Worm (Caenorhabditis elegans) whole organism, mixed stage, embryonic: ENCODE data around the gene irld-19.

Experiments used
- M03D4.4 ChIP-seq: sonication (generic microtip); optimal IDR thresholded peaks from 2 replicates; lab custom pipeline; 2017; ENCODE audit warnings: mild to moderate bottlenecking, missing genetic modification characterization, missing compliant biosample characterization
- bed-3 ChIP-seq: fragments of 200-800 bp; sonication (Bioruptor generic); optimal IDR thresholded peaks from 3 replicates; lab custom pipeline; 2018; ENCODE audit warnings: mild to moderate bottlenecking, missing genetic modification characterization, moderate library complexity, missing compliant biosample characterization
- blmp-1 ChIP-seq: fragments of 150-350 bp; optimal IDR thresholded peaks from 2 replicates; lab custom pipeline; 2014; ENCODE audit warnings: missing biosample characterization, missing genetic modification characterization
- ceh-39 ChIP-seq: fragments of 150-350 bp; optimal IDR thresholded peaks from 2 replicates; lab custom pipeline; 2014; ENCODE audit warnings: missing biosample characterization, missing genetic modification characterization
- ceh-43 ChIP-seq: fragments of 200-800 bp; sonication (Bioruptor generic); optimal IDR thresholded peaks from 2 replicates; lab custom pipeline; 2018; ENCODE audit warnings: mild to moderate bottlenecking, missing genetic modification characterization, moderate library complexity, missing compliant biosample characterization
- ceh-83 ChIP-seq: fragments of 200-800 bp; sonication (Bioruptor generic); optimal IDR thresholded peaks from 2 replicates; lab custom pipeline; 2018; ENCODE audit warnings: mild to moderate bottlenecking, missing genetic modification characterization, missing compliant biosample characterization
- ces-1 ChIP-seq: fragments of 150-350 bp; optimal IDR thresholded peaks from 2 replicates; lab custom pipeline; 2014; ENCODE audit warnings: missing biosample characterization, missing genetic modification reagents, missing genetic modification characterization
- cnd-1 ChIP-seq: fragments of 200-800 bp; sonication (Bioruptor generic); optimal IDR thresholded peaks from 2 replicates; lab custom pipeline; 2018; ENCODE audit warnings: mild to moderate bottlenecking, missing genetic modification characterization, missing compliant biosample characterization
- drap-1 ChIP-seq: fragments of 200-800 bp; sonication (Bioruptor generic); optimal IDR thresholded peaks from 3 replicates; lab custom pipeline; 2018; ENCODE audit warnings: mild to moderate bottlenecking, missing genetic modification characterization, missing compliant biosample characterization
- elt-1 ChIP-seq: sonication (generic microtip); optimal IDR thresholded peaks from 2 replicates; lab custom pipeline; 2017; ENCODE audit warnings: missing genetic modification characterization, mild to moderate bottlenecking, missing compliant biosample characterization, antibody characterized with exemption, moderate library complexity, borderline replicate concordance; ENCODE audit not compliant: insufficient read depth
- elt-3 ChIP-seq: fragments of 150-350 bp; optimal IDR thresholded peaks from 2 replicates; lab custom pipeline; 2014; ENCODE audit warnings: missing biosample characterization, missing genetic modification characterization
- flh-1 ChIP-seq: fragments of 200-800 bp; sonication (Bioruptor generic); optimal IDR thresholded peaks from 2 replicates; lab custom pipeline; 2018; ENCODE audit warnings: mild to moderate bottlenecking, missing genetic modification characterization, moderate library complexity, missing compliant biosample characterization
- ham-2 ChIP-seq: fragments of 200-800 bp; sonication (Bioruptor generic); optimal IDR thresholded peaks from 2 replicates; lab custom pipeline; 2018; ENCODE audit warnings: mild to moderate bottlenecking, missing genetic modification characterization, missing compliant biosample characterization
- hlh-1 ChIP-seq: fragments of 150-350 bp; optimal IDR thresholded peaks from 2 replicates; lab custom pipeline; 2014; ENCODE audit warnings: missing biosample characterization, missing genetic modification reagents, missing genetic modification characterization
- lin-13 ChIP-seq: fragments of 150-350 bp; optimal IDR thresholded peaks from 2 replicates; lab custom pipeline; 2014; ENCODE audit warnings: missing biosample characterization, missing genetic modification characterization
- lin-32 ChIP-seq: fragments of 200-800 bp; sonication (Bioruptor generic); optimal IDR thresholded peaks from 2 replicates; lab custom pipeline; 2018; ENCODE audit warnings: mild to moderate bottlenecking, missing genetic modification characterization, missing compliant biosample characterization
- lsy-2 ChIP-seq: fragments of 150-350 bp; optimal IDR thresholded peaks from 2 replicates; lab custom pipeline; 2014; ENCODE audit warnings: missing biosample characterization, missing genetic modification characterization
- mab-5 ChIP-seq: fragments of 150-350 bp; optimal IDR thresholded peaks from 2 replicates; lab custom pipeline; 2014; ENCODE audit warnings: missing biosample characterization, missing genetic modification characterization
- mep-1 ChIP-seq: fragments of 150-350 bp; optimal IDR thresholded peaks from 2 replicates; lab custom pipeline; 2017; ENCODE audit warnings: missing biosample characterization, missing genetic modification reagents, missing genetic modification characterization, inconsistent platforms
- mls-2 ChIP-seq: sonication (generic microtip); optimal IDR thresholded peaks from 2 replicates; lab custom pipeline; 2016; ENCODE audit warnings: mild to moderate bottlenecking, missing genetic modification characterization, moderate library complexity, missing compliant biosample characterization
- nhr-12 ChIP-seq: fragments of 150-350 bp; optimal IDR thresholded peaks from 2 replicates; lab custom pipeline; 2014; ENCODE audit warnings: missing biosample characterization, missing genetic modification characterization
- nhr-237 ChIP-seq: fragments of 150-350 bp; optimal IDR thresholded peaks from 2 replicates; lab custom pipeline; 2014; ENCODE audit warnings: missing biosample characterization, missing genetic modification characterization
- nhr-28 ChIP-seq: fragments of 150-350 bp; optimal IDR thresholded peaks from 2 replicates; lab custom pipeline; 2014; ENCODE audit warnings: missing biosample characterization, missing genetic modification characterization
- pha-4 ChIP-seq: fragments of 150-350 bp; optimal IDR thresholded peaks from 2 replicates; lab custom pipeline; 2018; ENCODE audit warnings: missing biosample characterization, missing genetic modification reagents, missing genetic modification characterization
- snpc-4 ChIP-seq: fragments of 150-350 bp; optimal IDR thresholded peaks from 2 replicates; lab custom pipeline; 2014; ENCODE audit warnings: missing biosample characterization, missing genetic modification characterization
- sptf-1 ChIP-seq: sonication (generic microtip); optimal IDR thresholded peaks from 2 replicates; lab custom pipeline; 2017; ENCODE audit warnings: mild to moderate bottlenecking, missing genetic modification characterization, moderate library complexity, missing compliant biosample characterization
- tbx-8 ChIP-seq: fragments of 200-800 bp; sonication (Bioruptor generic); optimal IDR thresholded peaks from 2 replicates; lab custom pipeline; 2018; ENCODE audit warnings: mild to moderate bottlenecking, missing genetic modification characterization, moderate library complexity, missing compliant biosample characterization
- unc-120 ChIP-seq: sonication (generic microtip); optimal IDR thresholded peaks from 2 replicates; lab custom pipeline; 2017; ENCODE audit warnings: missing genetic modification characterization, missing compliant biosample characterization; ENCODE audit not compliant: poor library complexity, severe bottlenecking
- unc-39 ChIP-seq: fragments of 150-350 bp; optimal IDR thresholded peaks from 2 replicates; lab custom pipeline; 2014; ENCODE audit warnings: missing biosample characterization, missing genetic modification characterization
- unc-62 ChIP-seq: fragments of 150-350 bp; optimal IDR thresholded peaks from 2 replicates; lab custom pipeline; 2014; ENCODE audit warnings: missing biosample characterization, missing genetic modification reagents, missing genetic modification characterization
- zip-8 ChIP-seq: fragments of 150-350 bp; optimal IDR thresholded peaks from 2 replicates; lab custom pipeline; 2014; ENCODE audit warnings: missing biosample characterization, missing genetic modification characterization
- ztf-11 ChIP-seq: fragments of 150-350 bp; optimal IDR thresholded peaks from 2 replicates; lab custom pipeline; 2014; ENCODE audit warnings: missing biosample characterization, missing genetic modification characterization

The irld-19 gene

DNA sequence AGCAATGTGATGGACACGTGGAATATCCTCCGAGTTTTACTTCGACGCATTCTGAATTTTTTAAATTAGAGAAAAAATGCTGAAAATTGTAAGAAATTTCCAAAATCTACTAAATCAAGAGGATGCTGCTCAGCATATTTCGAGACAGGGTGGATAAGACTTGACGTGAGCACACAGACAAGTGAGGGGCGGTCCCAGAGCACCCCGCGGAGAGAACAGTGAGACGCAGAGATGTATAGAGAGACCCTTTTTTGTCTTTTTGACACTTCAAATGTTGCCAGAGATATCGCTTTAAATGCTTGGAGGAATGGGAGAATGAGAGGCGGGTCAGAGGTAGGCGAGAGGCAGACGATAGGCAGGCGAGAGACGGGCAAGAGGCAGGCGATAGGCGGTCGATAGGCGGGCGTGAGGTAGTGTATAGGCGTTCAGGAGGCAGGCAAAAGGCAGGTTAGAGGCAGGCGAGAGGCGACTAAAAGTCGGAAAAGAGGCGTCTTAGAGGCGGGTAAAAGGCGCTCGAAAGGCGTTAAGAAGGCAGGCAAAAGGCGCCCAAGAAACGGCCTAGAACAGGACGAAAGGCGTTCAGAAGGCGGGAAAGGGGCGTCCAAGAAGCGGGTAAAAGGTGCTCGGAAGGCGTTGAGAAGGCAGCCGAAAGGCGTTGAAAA is 15.7 kb upstream of the irld-19 start, which contains the start of gene gab-1:
gab-1 (minus strand) TSS at position 51 of the 662 bp plus-strand sequence.
- peak; percentile 5 for TF ChIP-seq ceh-83 (GFP tag; lab: Kevin White, UChicago)
- TF ChIP-seq sptf-1 = peak; percentile 24
- TF ChIP-seq lin-32 = no peak

- TF ChIP-seq flh-1 (no peak), ceh-39 (no peak), drap-1 (no peak), nhr-237 (tag; lab: Kevin White, UChicago) (no peak), tbx-8 (GFP tag; lab: Kevin White, UChicago) (no peak), ceh-83 (GFP tag; lab: Kevin White, UChicago) (no peak), blmp-1 (tag; lab: Kevin White, UChicago) (no peak), pha-4 (tag; lab: Kevin White, UChicago) (no peak), unc-62 (GFP tag; lab: Kevin White, UChicago) (no peak), snpc-4 (tag; lab: Kevin White, UChicago) (no peak), mep-1 (tag; lab: Kevin White, UChicago) (no peak), zip-8 (tag; lab: Kevin White, UChicago) (no peak), ham-2 (no peak), hlh-1 (tag; lab: Kevin White, UChicago) (no peak), nhr-12 (tag; lab: Kevin White, UChicago) (no peak), M03D4.4 (tag; lab: Kevin White, UChicago) (no peak), ceh-43 (GFP tag; lab: Kevin White, UChicago) (no peak)
- TF ChIP-seq, all 35 proteins: peak for 0
These were observed 9.6 kb upstream of the irld-19 start for ce11 chrIII:12773753-12774152.

DNA sequence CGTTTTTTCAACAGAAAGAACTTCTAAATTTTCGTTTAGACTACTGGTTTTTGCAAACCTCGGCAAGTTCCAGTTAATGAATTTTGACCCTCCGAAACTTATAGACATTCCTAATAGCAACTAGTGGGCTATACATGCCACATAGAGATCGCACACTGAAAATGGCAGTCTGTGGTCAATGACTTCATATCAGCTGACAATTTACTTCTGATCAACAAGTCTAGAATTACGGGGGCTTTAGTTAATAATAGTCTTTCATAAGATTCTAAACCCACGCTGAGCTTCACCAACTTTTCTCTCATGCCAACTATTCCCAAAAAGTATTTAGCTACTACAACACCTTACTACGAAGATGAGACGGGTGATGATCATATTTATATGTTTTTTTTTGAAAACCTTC is 6.8 kb downstream of the irld-19 start, which contains the start of gene srw-9:
srw-9 (plus strand) TSS at position 301 of the 400 bp plus-strand sequence.
- no peak for TF ChIP-seq lin-13 (tag; lab: Kevin White, UChicago)
- no peak for TF ChIP-seq cnd-1 (tag; lab: Kevin White, UChicago)
- TF ChIP-seq pha-4 (tag; lab: Kevin White, UChicago) = no peak
- no peak for TF ChIP-seq ces-1 (GFP tag; lab: Kevin White, UChicago)
- no peak for TF ChIP-seq mab-5 (tag; lab: Kevin White, UChicago)
- TF ChIP-seq unc-62 (GFP tag; lab: Kevin White, UChicago) = no peak
- TF ChIP-seq unc-39 (tag; lab: Kevin White, UChicago) = no peak
- no peak for TF ChIP-seq lin-32
- no peak for TF ChIP-seq elt-3 (tag; lab: Kevin White, UChicago)
- no peak for TF ChIP-seq blmp-1 (tag; lab: Kevin White, UChicago)
- TF ChIP-seq mep-1 (tag; lab: Kevin White, UChicago) = no peak
- no peak for TF ChIP-seq bed-3 (GFP tag; lab: Kevin White, UChicago)
- TF ChIP-seq nhr-28 = no peak
- TF ChIP-seq elt-1 (tag; lab: Kevin White, UChicago) = no peak
- TF ChIP-seq ztf-11 (tag; lab: Kevin White, UChicago) = no peak
- TF ChIP-seq lsy-2 = no peak

- no peak for TF ChIP-seq nhr-12 (tag; lab: Kevin White, UChicago)
- no peak for TF ChIP-seq flh-1
- TF ChIP-seq nhr-237 (tag; lab: Kevin White, UChicago) = no peak
- TF ChIP-seq M03D4.4 (tag; lab: Kevin White, UChicago) = no peak
- TF ChIP-seq tbx-8 (GFP tag; lab: Kevin White, UChicago) = no peak
- no peak for TF ChIP-seq lsy-2
- TF ChIP-seq ceh-39 = no peak
- TF ChIP-seq cnd-1 (tag; lab: Kevin White, UChicago) = no peak
- TF ChIP-seq snpc-4 (tag; lab: Kevin White, UChicago) = no peak
- TF ChIP-seq unc-120 (tag; lab: Kevin White, UChicago) = no peak
- no peak for TF ChIP-seq mls-2 (tag; lab: Kevin White, UChicago)
- no peak for TF ChIP-seq unc-39 (tag; lab: Kevin White, UChicago)
- no peak for TF ChIP-seq blmp-1 (tag; lab: Kevin White, UChicago)
- TF ChIP-seq, all 35 proteins: peak for 0
These were observed 9.1 kb downstream of the irld-19 start, which contains the start of gene srw-10 for ce11 chrIII:12755048-12755447. TSS of gene srw-10 (plus strand) at chrIII:12755348.
